Fruit fly (Drosophila melanogaster) whole organism, embryonic: ENCODE data around the gene MED15.

ENCODE experiments used
- CG10462 ChIP-seq: fragments of 200-800 bp; sonication (Bioruptor generic); optimal IDR thresholded peaks from 2 replicates; lab custom pipeline; 2016; ENCODE audit warnings: missing biosample characterization, missing genetic modification characterization
- CG10565 ChIP-seq: fragments of 200-800 bp; sonication (Bioruptor generic); optimal IDR thresholded peaks from 3 replicates; lab custom pipeline; 2016; ENCODE audit warnings: missing biosample characterization, mild to moderate bottlenecking, missing genetic modification characterization
- CG11723 ChIP-seq: fragments of 200-800 bp; sonication (Bioruptor generic); optimal IDR thresholded peaks from 2 replicates; lab custom pipeline; 2017; ENCODE audit warnings: missing biosample characterization, mild to moderate bottlenecking, missing genetic modification characterization
- CG12104 ChIP-seq: fragments of 200-800 bp; sonication (Bioruptor generic); optimal IDR thresholded peaks from 3 replicates; lab custom pipeline; 2016; ENCODE audit warnings: missing biosample characterization, missing genetic modification characterization
- CG13296 ChIP-seq: fragments of 200-800 bp; sonication (Bioruptor generic); optimal IDR thresholded peaks from 3 replicates; lab custom pipeline; 2018; ENCODE audit warnings: missing biosample characterization, mild to moderate bottlenecking, missing genetic modification characterization
- CG1529 ChIP-seq: fragments of 200-800 bp; sonication (Bioruptor generic); optimal IDR thresholded peaks from 3 replicates; lab custom pipeline; 2018; ENCODE audit warnings: missing biosample characterization, missing genetic modification characterization
- CG16815 ChIP-seq: fragments of 200-800 bp; sonication (Bioruptor generic); optimal IDR thresholded peaks from 3 replicates; lab custom pipeline; 2017; ENCODE audit warnings: missing biosample characterization, mild to moderate bottlenecking, missing genetic modification characterization
- CG2120 ChIP-seq: fragments of 200-800 bp; sonication (Bioruptor generic); optimal IDR thresholded peaks from 3 replicates; lab custom pipeline; 2016; ENCODE audit warnings: missing biosample characterization, missing genetic modification characterization
- CG2712 ChIP-seq: fragments of 200-800 bp; optimal IDR thresholded peaks from 3 replicates; lab custom pipeline; 2019; ENCODE audit warnings: missing biosample characterization, mild to moderate bottlenecking, missing genetic modification characterization, moderate library complexity
- CG2889 ChIP-seq: fragments of 200-800 bp; sonication (Bioruptor generic); IDR thresholded peaks from 3 replicates; pipeline ENCODE4 v1.3.6; 2022; ENCODE audit warnings: missing biosample characterization, missing genetic modification characterization
- CG31365 ChIP-seq: fragments of 200-800 bp; sonication (Bioruptor generic); optimal IDR thresholded peaks from 2 replicates; lab custom pipeline; 2018; ENCODE audit warnings: missing biosample characterization, mild to moderate bottlenecking, missing genetic modification characterization
- CG33557 ChIP-seq: fragments of 200-800 bp; sonication (Bioruptor generic); optimal IDR thresholded peaks from 2 replicates; lab custom pipeline; 2019; ENCODE audit warnings: missing biosample characterization, mild to moderate bottlenecking, missing genetic modification characterization, moderate library complexity
- CG4282 ChIP-seq: fragments of 200-800 bp; sonication (Bioruptor generic); optimal IDR thresholded peaks from 2 replicates; lab custom pipeline; 2016; ENCODE audit warnings: missing biosample characterization, missing genetic modification characterization
- CG4424 ChIP-seq: fragments of 200-800 bp; sonication (Bioruptor generic); optimal IDR thresholded peaks from 3 replicates; lab custom pipeline; 2016; ENCODE audit warnings: missing biosample characterization, missing genetic modification characterization
- CG6272 ChIP-seq: fragments of 200-800 bp; sonication (Bioruptor generic); IDR thresholded peaks from 2 replicates; pipeline ENCODE4 v1.3.6; 2022; ENCODE audit warnings: missing biosample characterization, missing genetic modification characterization
- CG6791 ChIP-seq: fragments of 200-800 bp; sonication (Bioruptor generic); IDR thresholded peaks from 3 replicates; pipeline ENCODE4 v1.3.6; 2022; ENCODE audit warnings: missing biosample characterization, missing genetic modification characterization; ENCODE audit not compliant: partially characterized antibody
- CG7963 ChIP-seq: fragments of 200-800 bp; sonication (Bioruptor generic); IDR thresholded peaks from 3 replicates; pipeline ENCODE4 v1.3.6; 2022; ENCODE audit warnings: missing biosample characterization, missing genetic modification characterization; ENCODE audit not compliant: partially characterized antibody
- CG9727 ChIP-seq: fragments of 200-800 bp; sonication (Bioruptor generic); optimal IDR thresholded peaks from 3 replicates; lab custom pipeline; 2017; ENCODE audit warnings: missing biosample characterization, mild to moderate bottlenecking, missing genetic modification characterization
- CHES-1-like ChIP-seq: fragments of 200-800 bp; sonication (Bioruptor generic); optimal IDR thresholded peaks from 2 replicates; lab custom pipeline; 2016; ENCODE audit warnings: missing biosample characterization, missing genetic modification characterization
- CkIIα-i1 ChIP-seq: fragments of 200-800 bp; sonication (Bioruptor generic); IDR thresholded peaks from 2 replicates; pipeline ENCODE4 v1.3.6; 2022; ENCODE audit warnings: missing biosample characterization, missing genetic modification characterization
- Dref ChIP-seq: fragments of 200-800 bp; sonication (Bioruptor generic); IDR thresholded peaks from 2 replicates; pipeline ENCODE4 v1.3.6; 2022; ENCODE audit warnings: missing biosample characterization, missing genetic modification characterization
- E2f1 ChIP-seq: fragments of 200-800 bp; sonication (Bioruptor generic); IDR thresholded peaks from 2 replicates; pipeline ENCODE4 v1.3.6; 2022; ENCODE audit warnings: missing biosample characterization, missing genetic modification characterization
- HHEX ChIP-seq: fragments of 200-800 bp; sonication (Bioruptor generic); optimal IDR thresholded peaks from 3 replicates; lab custom pipeline; 2017; ENCODE audit warnings: missing biosample characterization, mild to moderate bottlenecking, missing genetic modification characterization, missing genetic modification reagents
- Med ChIP-seq: fragments of 200-800 bp; sonication (Bioruptor generic); peaks from one replicate; lab custom pipeline; 2016; ENCODE audit warnings: missing biosample characterization, missing genetic modification characterization, mild to moderate bottlenecking, inconsistent platforms, moderate library complexity
- Meics ChIP-seq: fragments of 200-800 bp; sonication (Bioruptor generic); optimal IDR thresholded peaks from 2 replicates; lab custom pipeline; 2017; ENCODE audit warnings: missing biosample characterization, mild to moderate bottlenecking, missing genetic modification characterization
- Pdp1 ChIP-seq, 2 experiments: fragments of 200-800 bp; sonication (Bioruptor generic); optimal IDR thresholded peaks; 3 replicates each; lab custom pipeline; 2016; ENCODE audit warnings: missing biosample characterization in 2 of 2, missing genetic modification characterization in 2 of 2, mild to moderate bottlenecking in 1 of 2, moderate library complexity in 1 of 2
- Ravus ChIP-seq: fragments of 200-800 bp; sonication (Bioruptor generic); IDR thresholded peaks from 2 replicates; pipeline ENCODE4 v1.3.6; 2022; ENCODE audit warnings: missing biosample characterization, missing genetic modification characterization
- TFAM ChIP-seq: fragments of 200-800 bp; sonication (Bioruptor generic); optimal IDR thresholded peaks from 2 replicates; lab custom pipeline; 2017; ENCODE audit warnings: missing biosample characterization, missing genetic modification characterization, inconsistent platforms
- al ChIP-seq: fragments of 200-800 bp; sonication (Bioruptor generic); IDR thresholded peaks from 2 replicates; pipeline ENCODE4 v1.3.6; 2022; ENCODE audit warnings: missing biosample characterization, missing genetic modification characterization
- ase ChIP-seq: fragments of 200-800 bp; sonication (Bioruptor generic); IDR thresholded peaks from 3 replicates; pipeline ENCODE4 v1.3.6; 2022; ENCODE audit warnings: missing biosample characterization, missing genetic modification characterization
- az2 ChIP-seq: fragments of 200-800 bp; sonication (Bioruptor generic); optimal IDR thresholded peaks from 3 replicates; lab custom pipeline; 2016; ENCODE audit warnings: missing biosample characterization, missing genetic modification characterization
- bcd ChIP-seq: fragments of 200-800 bp; sonication (Bioruptor generic); optimal IDR thresholded peaks from 2 replicates; lab custom pipeline; 2017; ENCODE audit warnings: missing biosample characterization, mild to moderate bottlenecking, missing genetic modification characterization
- bsh ChIP-seq, 2 experiments: fragments of 200-800 bp; sonication (Bioruptor generic); optimal IDR thresholded peaks; 2 replicates each; lab custom pipeline; 2017 to 2018; ENCODE audit warnings: mild to moderate bottlenecking in 2 of 2, missing biosample characterization in 2 of 2, missing genetic modification characterization in 2 of 2, moderate library complexity in 1 of 2
- ci ChIP-seq: fragments of 200-800 bp; sonication (Bioruptor generic); IDR thresholded peaks from 3 replicates; pipeline ENCODE4 v1.3.6; 2022; ENCODE audit warnings: missing biosample characterization, missing genetic modification characterization
- dimm ChIP-seq: fragments of 200-800 bp; sonication (Bioruptor generic); IDR thresholded peaks from 2 replicates; pipeline ENCODE4 v1.3.6; 2022; ENCODE audit warnings: missing biosample characterization, missing genetic modification characterization
- disco-r ChIP-seq: fragments of 200-800 bp; sonication (Bioruptor generic); optimal IDR thresholded peaks from 2 replicates; lab custom pipeline; 2016; ENCODE audit warnings: missing biosample characterization, missing genetic modification characterization
- ems ChIP-seq: fragments of 200-800 bp; sonication (Bioruptor generic); optimal IDR thresholded peaks from 3 replicates; lab custom pipeline; 2016; ENCODE audit warnings: missing biosample characterization, missing genetic modification characterization
- exex ChIP-seq: fragments of 200-800 bp; sonication (Bioruptor generic); optimal IDR thresholded peaks from 4 replicates; lab custom pipeline; 2018; ENCODE audit warnings: missing biosample characterization, mild to moderate bottlenecking, missing genetic modification characterization, moderate library complexity
- hbn ChIP-seq: fragments of 200-800 bp; sonication (Bioruptor generic); IDR thresholded peaks from 2 replicates; pipeline ENCODE4 v1.3.6; 2022; ENCODE audit warnings: missing biosample characterization, missing genetic modification characterization; ENCODE audit not compliant: partially characterized antibody
- insv ChIP-seq, 2 experiments: fragments of 200-800 bp; sonication (Bioruptor generic); optimal IDR thresholded peaks; 3 replicates each; lab custom pipeline; 2016 to 2018; ENCODE audit warnings: missing biosample characterization in 2 of 2, missing genetic modification characterization in 2 of 2
- mirr ChIP-seq: fragments of 200-800 bp; sonication (Bioruptor generic); optimal IDR thresholded peaks from 3 replicates; lab custom pipeline; 2018; ENCODE audit warnings: missing biosample characterization, mild to moderate bottlenecking, missing genetic modification characterization
- odd ChIP-seq: fragments of 200-800 bp; sonication (Bioruptor generic); optimal IDR thresholded peaks from 2 replicates; lab custom pipeline; 2017; ENCODE audit warnings: missing biosample characterization, mild to moderate bottlenecking, missing genetic modification characterization
- pb ChIP-seq: fragments of 200-800 bp; sonication (Bioruptor generic); optimal IDR thresholded peaks from 3 replicates; lab custom pipeline; 2016; ENCODE audit warnings: missing biosample characterization, missing genetic modification characterization
- peb ChIP-seq: fragments of 200-800 bp; sonication (Bioruptor generic); IDR thresholded peaks from 2 replicates; pipeline ENCODE4 v1.3.6; 2022; ENCODE audit warnings: missing biosample characterization, missing genetic modification characterization
- scrt ChIP-seq: fragments of 200-800 bp; sonication (Bioruptor generic); optimal IDR thresholded peaks from 2 replicates; lab custom pipeline; 2018; ENCODE audit warnings: missing biosample characterization, mild to moderate bottlenecking, missing genetic modification characterization, moderate library complexity
- tin ChIP-seq: fragments of 200-800 bp; sonication (Bioruptor generic); optimal IDR thresholded peaks from 3 replicates; lab custom pipeline; 2016; ENCODE audit warnings: missing biosample characterization, missing genetic modification characterization
- usp ChIP-seq: fragments of >200 bp; optimal IDR thresholded peaks from 2 replicates; lab custom pipeline; 2017; ENCODE audit warnings: missing biosample characterization, missing genetic modification characterization
- vvl ChIP-seq: fragments of 200-800 bp; sonication (Bioruptor generic); IDR thresholded peaks from 2 replicates; pipeline ENCODE4 v1.3.6; 2022; ENCODE audit warnings: missing biosample characterization, missing genetic modification characterization
- yki ChIP-seq: fragments of >200 bp; optimal IDR thresholded peaks from 3 replicates; lab custom pipeline; 2018
- z ChIP-seq: fragments of 200-800 bp; sonication (Bioruptor generic); IDR thresholded peaks from 3 replicates; pipeline ENCODE4 v1.3.6; 2022; ENCODE audit warnings: missing biosample characterization, missing genetic modification characterization

MED15 gene

DNA sequence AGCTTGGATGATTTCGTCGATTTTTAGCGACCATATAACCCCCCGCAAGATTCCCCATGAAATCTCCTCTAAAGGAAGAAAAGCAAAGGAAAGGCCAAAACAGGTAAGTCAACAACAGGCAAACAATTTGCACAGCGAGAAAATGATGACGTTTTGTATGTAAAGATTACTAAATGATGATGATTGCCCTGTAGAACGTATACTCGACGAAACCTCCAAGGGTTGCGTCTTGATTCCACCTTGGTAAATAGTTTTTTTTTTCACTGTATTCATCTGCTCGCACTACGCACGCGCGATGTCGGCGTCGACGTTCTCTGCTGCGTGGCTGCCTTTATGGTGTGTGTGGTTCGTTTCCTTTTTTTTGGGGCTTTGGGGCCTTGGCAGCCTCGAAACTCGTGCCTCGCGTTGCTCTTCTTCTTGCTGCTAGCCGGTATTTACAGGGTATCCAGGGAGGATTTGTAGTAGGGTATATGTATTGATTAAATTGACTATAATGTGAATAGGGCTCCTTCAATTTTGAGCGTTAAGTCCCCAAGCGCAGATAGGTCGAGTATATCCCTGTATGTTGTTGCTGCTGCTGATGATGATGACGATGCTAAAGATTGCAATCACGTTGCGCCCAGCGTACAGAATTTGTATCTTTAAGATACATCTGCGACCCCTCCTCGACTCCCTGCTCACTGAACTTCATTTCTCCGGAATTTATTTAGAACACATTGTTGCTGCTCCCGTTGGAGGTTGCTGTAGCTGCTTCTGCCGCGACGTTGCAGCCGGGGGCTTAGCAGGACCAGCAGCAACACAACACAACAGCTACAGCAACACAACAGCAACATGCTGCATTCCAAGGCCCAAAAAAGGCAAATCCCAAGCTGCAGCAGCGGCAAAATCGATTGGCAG is 45.2 kb upstream of the MED15 start (continued):
- TF ChIP-seq vvl (GFP tag; lab: Robert Waterston, UW): peak; percentile 35; the same call in 1 of the 2 replicates
- no peak for TF ChIP-seq CG6272 (GFP tag; lab: Robert Waterston, UW)
- TF ChIP-seq yki (lab: Kevin White, UChicago): no peak
- TF ChIP-seq CG2712 (tag; lab: Kevin White, UChicago): peak; percentile 6
- TF ChIP-seq TFAM (GFP tag; lab: Kevin White, UChicago): no peak
- TF ChIP-seq CG13296: no peak
- no peak for TF ChIP-seq hbn (GFP tag; lab: Robert Waterston, UW)
- TF ChIP-seq CG9727 (GFP tag; lab: Kevin White, UChicago): peak; percentile 21
- peak; percentile 8 for TF ChIP-seq CG2120 (GFP tag; lab: Kevin White, UChicago)
- TF ChIP-seq ase: no peak
- TF ChIP-seq CG10565: no peak
- TF ChIP-seq tin (GFP tag; lab: Kevin White, UChicago): no peak
- no peak for TF ChIP-seq z (GFP tag; lab: Robert Waterston, UW)
- TF ChIP-seq CG16815 (GFP tag; lab: Kevin White, UChicago): peak; percentile 16
- no peak for TF ChIP-seq exex
- no peak for TF ChIP-seq al
- no peak for TF ChIP-seq dimm
- no peak for TF ChIP-seq CG33557 (GFP tag; lab: Kevin White, UChicago)
- TF ChIP-seq CG31365 (tag; lab: Kevin White, UChicago): no peak
- TF ChIP-seq CG12104 (GFP tag; lab: Kevin White, UChicago): no peak
- TF ChIP-seq Ravus: no peak
- no peak for TF ChIP-seq CG6791 (GFP tag; lab: Robert Waterston, UW)
- peak in 1 of 2 experiments; percentile 13 for TF ChIP-seq Pdp1 (GFP tag; optimal IDR thresholded peaks at IDR 0.05; lab: Kevin White, UChicago)
- TF ChIP-seq usp (GFP tag; lab: Kevin White, UChicago): no peak
- no peak for TF ChIP-seq ems (GFP tag; lab: Kevin White, UChicago)
- no peak for TF ChIP-seq insv (GFP tag; optimal IDR thresholded peaks at IDR 0.05; lab: Kevin White, UChicago)
- no peak for TF ChIP-seq HHEX (GFP tag; lab: Kevin White, UChicago)
- TF ChIP-seq CG4282 (GFP tag; lab: Kevin White, UChicago): no peak
- no peak for TF ChIP-seq CG10462
- no peak for TF ChIP-seq Dref (GFP tag; lab: Robert Waterston, UW)
- TF ChIP-seq CkIIα-i1 (GFP tag; lab: Robert Waterston, UW): no peak
- TF ChIP-seq Med: peak; percentile 44
- TF ChIP-seq Meics: no peak
- TF ChIP-seq CG11723 (GFP tag; lab: Kevin White, UChicago): no peak
- TF ChIP-seq pb (GFP tag; lab: Kevin White, UChicago): no peak
- no peak for TF ChIP-seq CG7963 (GFP tag; lab: Robert Waterston, UW)
- TF ChIP-seq odd: no peak
- peak; percentile 30 to 74 for TF ChIP-seq bsh (GFP tag; optimal IDR thresholded peaks at IDR 0.05; lab: Kevin White, UChicago)
- peak; percentile 22 for TF ChIP-seq CG4424
- peak; percentile 66; the same call in 1 of the 3 replicates for TF ChIP-seq ci (GFP tag; lab: Robert Waterston, UW)
- no peak for TF ChIP-seq mirr (GFP tag; lab: Kevin White, UChicago)
- TF ChIP-seq az2 (GFP tag; lab: Kevin White, UChicago): peak; percentile 16
- peak; percentile 27 for TF ChIP-seq CHES-1-like
- no peak for TF ChIP-seq CG2889 (GFP tag; lab: Robert Waterston, UW)
- TF ChIP-seq bcd: peak; percentile 12
- 0 out of 2 replicates have a peak, but pooled peaks have one; percentile 25 for TF ChIP-seq E2f1 (GFP tag; lab: Robert Waterston, UW)
- TF ChIP-seq disco-r (GFP tag; lab: Kevin White, UChicago): no peak
- peak; percentile 26; the same call in 1 of the 2 replicates for TF ChIP-seq peb (GFP tag; lab: Robert Waterston, UW)
- TF ChIP-seq CG1529 (GFP tag; lab: Kevin White, UChicago): no peak
- no peak for TF ChIP-seq scrt (GFP tag; lab: Kevin White, UChicago)
